Fruit fly (Drosophila melanogaster): ENCODE data around the gene LSm-4.

The LSm-4 gene

dm6 chr2L:10422643-10423606 lies 17.9 kb upstream of the LSm-4 start, which contains the start of the genes pie and Wdfy2 (continued):
- TF ChIP-seq Abd-B (GFP tag; optimal IDR thresholded peaks at IDR 0.05) (peak; percentile 50), pfk (GFP tag; optimal IDR thresholded peaks at IDR 0.05) (peak; percentile 80), zen (tag; optimal IDR thresholded peaks at IDR 0.05) (peak; percentile 15), lola (GFP tag; optimal IDR thresholded peaks at IDR 0.05) (peak in 2 of 3 experiments; percentile 14 to 94), CG4617 (GFP tag; optimal IDR thresholded peaks at IDR 0.05; ENCODE audit: borderline replicate concordance) (peak; percentile 29), ssp (GFP tag; IDR thresholded peaks at IDR 0.05) (peak; percentile 97), CG6254 (GFP tag; optimal IDR thresholded peaks at IDR 0.05) (no peak), dmrt11E (tag; optimal IDR thresholded peaks at IDR 0.05) (peak; percentile 8), Nf-YC (tag; optimal IDR thresholded peaks at IDR 0.05) (peak; percentile 1), HmgD (GFP tag; optimal IDR thresholded peaks at IDR 0.05) (no peak), MBD-R2 (GFP tag; IDR thresholded peaks at IDR 0.05) (peak; percentile 40; the same call in 1 of the 2 replicates), gce (GFP tag; IDR thresholded peaks at IDR 0.05) (no peak), row (GFP tag; IDR thresholded peaks at IDR 0.05) (peak; percentile 77), vvl (GFP tag; IDR thresholded peaks at IDR 0.05) (peak; percentile 12; the same call in 1 of the 2 replicates), CG2712 (tag; optimal IDR thresholded peaks at IDR 0.05) (peak; percentile 21), Eip74EF (GFP tag; optimal IDR thresholded peaks at IDR 0.05) (peak in 1 of 2 experiments; percentile 88), CG12391 (tag; optimal IDR thresholded peaks at IDR 0.05) (peak; percentile 9), Dref (GFP tag; IDR thresholded peaks at IDR 0.05) (peak; percentile 47), CG17361 (GFP tag; IDR thresholded peaks at IDR 0.05) (peak; percentile 56; the same call in 1 of the 3 replicates), dm (GFP tag; optimal IDR thresholded peaks at IDR 0.05) (no peak), CG8924 (tag; optimal IDR thresholded peaks at IDR 0.05) (peak; percentile 10), CG31388 (GFP tag; optimal IDR thresholded peaks at IDR 0.05) (no peak), bab2 (GFP tag; optimal IDR thresholded peaks at IDR 0.05) (no peak), sd (tag; optimal IDR thresholded peaks at IDR 0.05) (no peak), CG18262 (tag; optimal IDR thresholded peaks at IDR 0.05) (peak; percentile 31), MESR4 (GFP tag; optimal IDR thresholded peaks at IDR 0.05) (peak; percentile 67), knrl (GFP tag; IDR thresholded peaks at IDR 0.05; ENCODE audit: partially characterized antibody) (no peak; the same call in 2 of the 3 replicates), pzg (GFP tag; optimal IDR thresholded peaks at IDR 0.05) (peak; percentile 35)

DNA sequence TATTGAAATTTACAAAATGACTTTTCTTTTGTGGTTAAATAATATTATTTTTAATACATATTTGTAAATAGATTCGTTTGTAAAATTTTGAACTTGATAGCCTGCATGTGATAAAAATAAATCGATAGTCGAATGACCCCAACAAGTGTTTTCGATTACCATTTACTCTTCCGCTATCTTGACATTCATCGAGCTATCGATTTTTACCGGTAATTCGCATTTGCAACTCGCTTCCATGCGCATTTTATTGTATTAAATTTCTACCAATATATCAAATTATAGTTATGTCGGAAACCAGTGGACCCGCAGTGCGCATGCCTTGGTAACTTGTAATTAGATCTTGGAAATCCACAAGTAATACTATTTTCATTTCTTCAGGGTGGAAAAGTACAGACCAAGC lies 14.0 kb upstream of the LSm-4 start, which contains the start of gene RfC3:
Gene RfC3 (plus strand): TSS at position 210 of the 400 bp plus-strand sequence.
- peak; percentile 51; the same call in 1 of the 2 replicates for TF ChIP-seq MBD-R2 (GFP tag; IDR thresholded peaks at IDR 0.05)
- TF ChIP-seq Bdp1 (GFP tag; optimal IDR thresholded peaks at IDR 0.05), result no peak
- TF ChIP-seq stwl (tag; optimal IDR thresholded peaks at IDR 0.05), result peak; percentile 75
- no peak for TF ChIP-seq az2 (GFP tag; optimal IDR thresholded peaks at IDR 0.05)
- no peak for TF ChIP-seq pb (GFP tag; optimal IDR thresholded peaks at IDR 0.05)
- peak; percentile 95 for TF ChIP-seq Dref (GFP tag; IDR thresholded peaks at IDR 0.05)
- TF ChIP-seq fd96Cb (tag; optimal IDR thresholded peaks at IDR 0.05), result no peak
- TF ChIP-seq CG7963 (GFP tag; IDR thresholded peaks at IDR 0.05; ENCODE audit: partially characterized antibody), result peak; percentile 94
- peak; percentile 54; the same call in 1 of the 2 replicates for TF ChIP-seq onecut (GFP tag; IDR thresholded peaks at IDR 0.05)
- TF ChIP-seq sr (GFP tag; IDR thresholded peaks at IDR 0.05), result no peak
- peak; percentile 72; the same call in 2 of the 3 replicates for TF ChIP-seq CG16813 (GFP tag; IDR thresholded peaks at IDR 0.05; ENCODE audit: partially characterized antibody)
- peak; percentile 31 for TF ChIP-seq Sry-δ (GFP tag; optimal IDR thresholded peaks at IDR 0.05)
- no peak for TF ChIP-seq CG33213 (GFP tag; optimal IDR thresholded peaks at IDR 0.05)
- TF ChIP-seq zen (tag; optimal IDR thresholded peaks at IDR 0.05), result no peak
- peak in 1 of 2 experiments; percentile 93 for TF ChIP-seq Hr78 (GFP tag; optimal IDR thresholded peaks at IDR 0.05)
- no peak for TF ChIP-seq CG9876 (GFP tag; optimal IDR thresholded peaks at IDR 0.05)
- peak; percentile 89 for TF ChIP-seq inv (GFP tag; IDR thresholded peaks at IDR 0.05; ENCODE audit: partially characterized antibody)
- TF ChIP-seq scrt (GFP tag; optimal IDR thresholded peaks at IDR 0.05), result peak; percentile 90
- TF ChIP-seq sna (GFP tag; IDR thresholded peaks at IDR 0.05; ENCODE audit: partially characterized antibody), result peak; percentile 79
- TF ChIP-seq al (GFP tag; IDR thresholded peaks at IDR 0.05), result no peak
- no peak for TF ChIP-seq wor (GFP tag; IDR thresholded peaks at IDR 0.05)
- TF ChIP-seq Oaz (GFP tag; IDR thresholded peaks at IDR 0.05), result no peak

Measured in whole organism, embryonic.